Fruit fly (Drosophila melanogaster): Measurements from ENCODE around the gene spn-A.

Gene spn-A

DNA sequence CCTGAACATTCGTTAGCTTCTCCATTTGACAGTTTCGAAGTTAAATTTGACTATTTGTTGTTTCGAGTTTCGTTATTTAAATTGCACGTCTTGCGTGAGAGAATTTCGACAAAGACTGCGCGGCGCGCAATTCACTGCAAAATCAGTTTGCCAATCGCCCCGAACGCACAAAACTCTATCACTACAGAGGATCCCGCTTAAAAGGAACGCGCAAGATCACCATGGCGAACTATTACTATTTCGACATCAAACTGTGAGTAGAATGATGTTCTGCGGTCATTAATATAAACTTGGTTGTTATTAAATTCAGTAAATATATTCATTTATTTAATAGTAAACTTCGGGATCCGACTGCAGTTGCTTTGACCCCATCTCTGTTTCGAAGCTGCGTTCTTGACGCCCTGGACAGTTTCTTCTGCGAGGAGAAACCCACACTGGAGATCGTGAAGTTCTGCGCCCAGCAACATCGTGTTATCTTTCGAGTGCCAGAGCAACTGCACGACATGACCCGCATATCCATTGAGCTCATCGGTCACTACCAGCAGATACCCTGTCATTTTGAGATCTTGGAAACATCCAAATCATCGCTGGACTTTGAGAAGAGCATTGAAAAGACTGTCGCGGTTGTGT lies at the start of gene spn-A, which contains the start of gene Rpp14b:
spn-A (minus strand) TSS at position 123 of the 630 bp plus-strand sequence.
Rpp14b (plus strand) TSS at position 43 of the 630 bp plus-strand sequence.
- TF ChIP-seq ttk (optimal IDR thresholded peaks at IDR 0.05), result no peak
- TF ChIP-seq h (optimal IDR thresholded peaks at IDR 0.05), result peak; percentile 26
- TF ChIP-seq Sin3A (optimal IDR thresholded peaks at IDR 0.05), result no peak
- peak; percentile 11 for TF ChIP-seq insv (optimal IDR thresholded peaks at IDR 0.05)
- no peak for TF ChIP-seq psq (optimal IDR thresholded peaks at IDR 0.05)
- TF ChIP-seq Myc (optimal IDR thresholded peaks at IDR 0.05), result no peak

dm6 chr3R:30104912-30105510 lies 49.2 kb upstream of the spn-A start:
- TF ChIP-seq psq (optimal IDR thresholded peaks at IDR 0.05), result no peak
- no peak for TF ChIP-seq h (optimal IDR thresholded peaks at IDR 0.05)
- no peak for TF ChIP-seq insv (optimal IDR thresholded peaks at IDR 0.05)
- TF ChIP-seq Sin3A (optimal IDR thresholded peaks at IDR 0.05), result no peak
- no peak for TF ChIP-seq Myc (optimal IDR thresholded peaks at IDR 0.05)
- no peak for TF ChIP-seq ttk (optimal IDR thresholded peaks at IDR 0.05)

dm6 chr3R:30102806-30103619 lies 47.2 kb upstream of the spn-A start:
- TF ChIP-seq h (optimal IDR thresholded peaks at IDR 0.05) (no peak), psq (optimal IDR thresholded peaks at IDR 0.05) (no peak), ttk (optimal IDR thresholded peaks at IDR 0.05) (no peak), Myc (optimal IDR thresholded peaks at IDR 0.05) (no peak)

DNA sequence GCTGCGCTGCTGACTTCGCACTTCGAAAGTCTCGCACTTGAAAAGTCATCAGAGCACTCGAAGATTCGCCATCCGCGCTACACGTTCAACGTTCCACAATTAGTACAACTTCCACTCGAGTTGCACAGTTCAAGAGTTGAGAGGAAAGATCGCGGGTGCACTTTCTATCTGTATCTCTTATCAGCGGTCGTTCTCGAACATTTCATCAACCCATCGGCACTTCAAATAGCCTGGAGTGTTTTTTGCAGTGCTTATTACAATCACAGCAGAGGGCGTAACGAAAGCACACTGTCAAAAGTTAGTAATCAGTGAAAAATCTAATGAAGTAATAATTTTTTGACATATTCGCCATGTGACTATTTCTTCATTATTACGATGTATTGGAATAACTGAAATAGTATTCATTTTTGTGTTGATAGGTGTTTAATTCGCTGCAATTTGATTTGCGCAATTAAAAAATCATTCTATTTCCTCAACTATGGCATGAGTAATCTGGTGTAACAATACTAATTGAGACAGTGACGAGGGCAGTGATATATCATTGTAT lies 45.6 kb upstream of the spn-A start:
- TF ChIP-seq Sin3A (optimal IDR thresholded peaks at IDR 0.05) (no peak), Myc (optimal IDR thresholded peaks at IDR 0.05) (no peak), insv (optimal IDR thresholded peaks at IDR 0.05) (no peak), ttk (optimal IDR thresholded peaks at IDR 0.05) (no peak), h (optimal IDR thresholded peaks at IDR 0.05) (no peak)

DNA sequence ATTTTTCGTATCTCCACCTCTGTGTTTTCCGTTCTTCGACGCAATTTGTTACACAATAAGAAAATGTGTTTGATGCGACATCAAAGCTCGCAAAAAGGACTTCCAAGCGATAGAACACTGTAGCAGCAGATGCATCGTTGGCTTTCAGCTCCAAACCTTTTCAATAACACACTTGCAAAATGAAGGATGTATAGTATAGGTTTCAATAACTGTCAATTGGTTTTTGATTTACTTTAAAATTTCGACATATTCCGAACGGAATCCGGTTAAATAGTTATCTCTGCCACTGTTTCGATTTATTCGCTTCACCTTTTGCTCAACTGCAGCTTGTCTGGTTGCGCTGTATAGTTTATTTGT lies 45.1 kb upstream of the spn-A start:
- TF ChIP-seq h (optimal IDR thresholded peaks at IDR 0.05), result no peak
- no peak for TF ChIP-seq psq (optimal IDR thresholded peaks at IDR 0.05)
- TF ChIP-seq Myc (optimal IDR thresholded peaks at IDR 0.05), result no peak
- TF ChIP-seq Sin3A (optimal IDR thresholded peaks at IDR 0.05), result no peak
- TF ChIP-seq insv (optimal IDR thresholded peaks at IDR 0.05), result no peak
- TF ChIP-seq ttk (optimal IDR thresholded peaks at IDR 0.05), result no peak

- TF ChIP-seq Sin3A (optimal IDR thresholded peaks at IDR 0.05) (no peak), h (optimal IDR thresholded peaks at IDR 0.05) (no peak), Myc (optimal IDR thresholded peaks at IDR 0.05) (no peak), psq (optimal IDR thresholded peaks at IDR 0.05) (no peak)
Observed at dm6 chr3R:30100325-30100975, 44.6 kb upstream of the spn-A start.

- no peak for TF ChIP-seq h (optimal IDR thresholded peaks at IDR 0.05)
- TF ChIP-seq ttk (optimal IDR thresholded peaks at IDR 0.05), result no peak
Observed at dm6 chr3R:30099341-30099871, 43.6 kb upstream of the spn-A start.

DNA sequence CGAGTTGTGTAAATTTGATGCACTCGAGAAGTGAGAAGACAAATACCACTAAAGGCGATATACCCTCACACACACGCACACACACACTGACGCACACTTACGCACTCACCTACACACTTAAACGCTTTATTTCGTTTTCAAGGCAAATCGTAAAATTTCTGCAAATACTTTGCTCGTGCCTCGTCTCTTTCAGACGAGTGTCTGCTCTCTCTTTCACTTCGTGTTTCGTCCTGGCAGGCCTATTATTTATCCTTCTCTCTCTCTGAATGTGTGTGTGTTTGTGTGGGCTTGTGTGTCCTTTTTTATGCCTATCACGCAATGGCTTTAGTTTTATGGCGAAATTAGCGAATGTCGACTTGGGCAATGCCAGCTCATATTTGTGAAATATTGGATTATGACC lies 42.4 kb upstream of the spn-A start:
- no peak for TF ChIP-seq h (optimal IDR thresholded peaks at IDR 0.05)
- no peak for TF ChIP-seq Sin3A (optimal IDR thresholded peaks at IDR 0.05)
- no peak for TF ChIP-seq psq (optimal IDR thresholded peaks at IDR 0.05)
- no peak for TF ChIP-seq ttk (optimal IDR thresholded peaks at IDR 0.05)
- TF ChIP-seq insv (optimal IDR thresholded peaks at IDR 0.05), result no peak
- no peak for TF ChIP-seq Myc (optimal IDR thresholded peaks at IDR 0.05)

DNA sequence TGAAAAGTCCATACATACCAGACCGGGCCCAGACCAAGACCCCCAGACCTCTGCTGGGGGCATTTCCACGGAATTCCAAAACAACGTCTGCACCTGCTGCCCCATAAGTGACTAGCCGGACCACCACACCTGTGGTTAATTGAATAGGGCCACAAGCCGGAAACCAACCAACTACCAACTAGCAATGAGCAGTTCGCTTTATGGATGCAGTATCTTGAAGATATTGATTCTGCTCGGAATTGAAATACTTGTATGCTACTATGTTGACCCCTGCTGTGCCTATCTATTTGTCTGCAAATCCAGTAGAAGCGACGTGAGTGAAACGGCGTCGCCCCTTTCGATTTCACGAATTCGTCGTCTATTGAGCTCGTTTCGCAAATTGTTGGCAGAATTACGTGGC lies 40.0 kb upstream of the spn-A start:
- no peak for TF ChIP-seq Myc (optimal IDR thresholded peaks at IDR 0.05)
- TF ChIP-seq Sin3A (optimal IDR thresholded peaks at IDR 0.05), result no peak
- no peak for TF ChIP-seq insv (optimal IDR thresholded peaks at IDR 0.05)
- TF ChIP-seq h (optimal IDR thresholded peaks at IDR 0.05), result no peak
- no peak for TF ChIP-seq psq (optimal IDR thresholded peaks at IDR 0.05)
- TF ChIP-seq ttk (optimal IDR thresholded peaks at IDR 0.05), result no peak

DNA sequence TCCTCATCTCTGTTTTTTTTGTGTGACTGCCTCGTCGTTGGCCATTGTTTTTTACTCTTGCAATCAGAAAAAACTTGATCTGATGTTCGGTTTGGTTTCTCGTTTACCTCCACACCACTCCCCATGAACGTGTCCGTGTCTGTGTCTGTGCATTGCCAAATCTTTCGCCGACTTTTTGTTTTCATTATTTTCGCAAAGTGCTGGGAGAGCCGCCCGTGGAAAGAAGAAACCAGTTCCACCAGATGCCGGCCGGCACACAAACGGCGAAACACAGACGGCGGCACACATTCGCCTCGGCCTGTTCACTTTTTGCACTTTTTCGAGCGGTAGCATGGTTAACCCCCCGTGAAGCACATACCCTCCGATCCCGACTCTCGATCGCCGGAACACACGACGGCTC lies 39.5 kb upstream of the spn-A start:
- no peak for TF ChIP-seq h (optimal IDR thresholded peaks at IDR 0.05)
- no peak for TF ChIP-seq Myc (optimal IDR thresholded peaks at IDR 0.05)
- TF ChIP-seq psq (optimal IDR thresholded peaks at IDR 0.05), result no peak
- TF ChIP-seq insv (optimal IDR thresholded peaks at IDR 0.05), result no peak
- TF ChIP-seq ttk (optimal IDR thresholded peaks at IDR 0.05), result no peak
- TF ChIP-seq Sin3A (optimal IDR thresholded peaks at IDR 0.05), result no peak

DNA sequence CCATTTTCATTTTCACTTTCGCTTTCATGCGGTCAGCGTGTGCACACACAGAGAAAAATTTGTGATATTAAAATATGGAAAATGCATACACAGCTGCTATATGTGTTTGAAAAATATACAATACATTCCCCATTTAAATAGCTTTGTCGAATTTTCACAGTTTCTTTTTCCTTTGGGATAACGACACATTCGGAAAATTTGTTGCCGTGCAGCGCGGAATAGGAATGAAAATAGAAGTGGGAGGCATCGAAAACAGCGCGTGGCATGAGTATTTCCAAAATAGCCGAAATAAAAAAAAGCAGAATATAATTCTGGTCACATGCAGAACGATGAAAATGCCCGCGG lies 36.8 kb upstream of the spn-A start:
- TF ChIP-seq psq (optimal IDR thresholded peaks at IDR 0.05) (no peak), Sin3A (optimal IDR thresholded peaks at IDR 0.05) (no peak), insv (optimal IDR thresholded peaks at IDR 0.05) (no peak), Myc (optimal IDR thresholded peaks at IDR 0.05) (no peak), ttk (optimal IDR thresholded peaks at IDR 0.05) (no peak), h (optimal IDR thresholded peaks at IDR 0.05) (no peak)
